Fruit fly (Drosophila melanogaster): ENCODE measurements around the gene CG1090.

Gene CG1090

dm6 chr3R:4360668-4361110 lies 1.0 kb downstream of the CG1090 start (continued):
- TF ChIP-seq az2 (GFP tag; optimal IDR thresholded peaks at IDR 0.05) (no peak), NFAT (GFP tag; IDR thresholded peaks at IDR 0.05) (no peak), CG33213 (GFP tag; optimal IDR thresholded peaks at IDR 0.05) (no peak), HLH4C (GFP tag; IDR thresholded peaks at IDR 0.05; ENCODE audit: partially characterized antibody) (no peak), CG6854 (GFP tag; optimal IDR thresholded peaks at IDR 0.05) (no peak), Mes4 (GFP tag; optimal IDR thresholded peaks at IDR 0.05) (no peak), Rx (GFP tag; IDR thresholded peaks at IDR 0.05) (no peak), lola (GFP tag; optimal IDR thresholded peaks at IDR 0.05) (no peak), CG15011 (GFP tag; optimal IDR thresholded peaks at IDR 0.05) (no peak), gsb (GFP tag; IDR thresholded peaks at IDR 0.05) (no peak), CHES-1-like (GFP tag; optimal IDR thresholded peaks at IDR 0.05) (no peak), CG11695 (GFP tag; IDR thresholded peaks at IDR 0.05) (no peak), nom (GFP tag; optimal IDR thresholded peaks at IDR 0.05) (no peak), amos (GFP tag; IDR thresholded peaks at IDR 0.05; ENCODE audit: partially characterized antibody) (0 out of 2 replicates have a peak, but pooled peaks have one; percentile 19), Pdp1 (GFP tag; optimal IDR thresholded peaks at IDR 0.05) (peak in 1 of 2 experiments; percentile 0), Hmr (GFP tag; optimal IDR thresholded peaks at IDR 0.05) (peak; percentile 55), Usf (GFP tag; optimal IDR thresholded peaks at IDR 0.05) (no peak), Oaz (GFP tag; IDR thresholded peaks at IDR 0.05) (no peak), disco-r (GFP tag; optimal IDR thresholded peaks at IDR 0.05) (no peak), CrebB (tag; optimal IDR thresholded peaks at IDR 0.05) (no peak), Fer1 (GFP tag; optimal IDR thresholded peaks at IDR 0.05) (peak; percentile 61), CG1602 (GFP tag; optimal IDR thresholded peaks at IDR 0.05) (no peak), CG12071 (GFP tag; optimal IDR thresholded peaks at IDR 0.05) (peak; percentile 27), CG3065 (GFP tag; optimal IDR thresholded peaks at IDR 0.05) (no peak), CG18599 (GFP tag; optimal IDR thresholded peaks at IDR 0.05) (peak; percentile 41), bbx (GFP tag; IDR thresholded peaks at IDR 0.05; ENCODE audit: partially characterized antibody) (peak; percentile 63), Dip2 (GFP tag; IDR thresholded peaks at IDR 0.05) (no peak), sna (GFP tag; IDR thresholded peaks at IDR 0.05; ENCODE audit: partially characterized antibody) (no peak), grau (tag; optimal IDR thresholded peaks at IDR 0.05) (no peak), CG17186 (GFP tag; optimal IDR thresholded peaks at IDR 0.05) (no peak), GATAe (GFP tag; conservative IDR thresholded peaks at IDR 0.05) (no peak), ato (GFP tag; IDR thresholded peaks at IDR 0.05; ENCODE audit: partially characterized antibody) (no peak), Ada2b (GFP tag; IDR thresholded peaks at IDR 0.05) (no peak), slbo (GFP tag; IDR thresholded peaks at IDR 0.05) (no peak), caup (GFP tag; optimal IDR thresholded peaks at IDR 0.05; ENCODE audit: severe bottlenecking) (peak; percentile 2), kah (GFP tag; optimal IDR thresholded peaks at IDR 0.05) (no peak), hb (GFP tag; IDR thresholded peaks at IDR 0.05; ENCODE audit: partially characterized antibody) (no peak), D19B (GFP tag; optimal IDR thresholded peaks at IDR 0.05) (no peak), crol (GFP tag; IDR thresholded peaks at IDR 0.05) (peak; percentile 91), Scr (GFP tag; IDR thresholded peaks at IDR 0.05; ENCODE audit: partially characterized antibody) (0 out of 2 replicates have a peak, but pooled peaks have one; percentile 25), kay (GFP tag; optimal IDR thresholded peaks at IDR 0.05) (no peak), abd-A (tag; optimal IDR thresholded peaks at IDR 0.05) (peak; percentile 98), Deaf1 (tag; optimal IDR thresholded peaks at IDR 0.05) (peak; percentile 88), CG9609 (GFP tag; optimal IDR thresholded peaks at IDR 0.05) (no peak), CG3847 (GFP tag; IDR thresholded peaks at IDR 0.05) (no peak), CG8944 (GFP tag; optimal IDR thresholded peaks at IDR 0.05) (no peak), CG9817 (tag; optimal IDR thresholded peaks at IDR 0.05) (no peak), CG18764 (GFP tag; optimal IDR thresholded peaks at IDR 0.05) (no peak), CG18619 (GFP tag; optimal IDR thresholded peaks at IDR 0.05) (no peak), NC2β (GFP tag; optimal IDR thresholded peaks at IDR 0.05) (no peak)

Data from whole organism, embryonic.